Worm (Caenorhabditis elegans): ENCODE results near the gene C50B6.7.

DNA sequence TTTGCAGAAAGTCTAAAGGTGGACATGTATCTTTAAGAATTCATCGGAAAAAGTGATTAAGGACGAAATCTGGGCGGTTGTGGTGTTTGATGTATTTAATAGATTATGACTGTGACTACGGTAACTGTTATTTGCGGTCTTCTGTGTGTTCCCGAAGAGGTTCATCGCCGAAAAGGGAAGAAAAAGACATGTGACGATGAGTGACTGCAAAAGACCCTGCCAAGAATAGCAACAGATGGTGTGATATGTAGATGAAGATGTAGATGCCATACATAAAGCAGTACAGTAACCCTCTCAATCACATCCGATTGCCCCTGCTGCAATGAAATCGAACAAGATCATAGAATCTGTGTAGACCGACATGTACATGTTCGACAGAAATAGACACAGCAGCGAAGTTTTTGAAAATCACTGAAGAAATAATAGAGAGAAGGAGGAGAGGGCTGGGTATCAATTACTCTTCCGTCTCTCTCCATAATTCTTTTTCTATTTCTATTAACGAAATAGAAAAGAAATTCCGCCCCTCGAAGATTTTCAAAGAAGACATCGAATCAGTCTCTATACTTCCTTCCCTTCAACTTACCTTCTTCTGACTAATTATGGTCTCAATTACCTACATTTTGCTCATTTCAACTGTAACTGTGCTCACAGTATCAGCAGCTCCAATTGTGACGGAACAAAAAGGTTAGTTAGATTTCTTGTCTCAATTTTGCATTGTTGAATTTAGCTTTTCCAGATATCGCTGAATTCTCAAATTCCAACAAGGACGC lies 34.2 kb upstream of the C50B6.7 start, which contains the start of gene F32H5.3:
- TF ChIP-seq unc-62 (GFP tag; optimal IDR thresholded peaks at IDR 0.05) (no peak), nhr-28 (tag; optimal IDR thresholded peaks at IDR 0.05) (no peak), lsy-2 (tag; optimal IDR thresholded peaks at IDR 0.05) (no peak), elt-1 (tag; optimal IDR thresholded peaks at IDR 0.05; ENCODE audit: borderline replicate concordance, insufficient read depth) (no peak), pha-4 (tag; optimal IDR thresholded peaks at IDR 0.05) (no peak), bed-3 (GFP tag; optimal IDR thresholded peaks at IDR 0.05) (no peak), ceh-43 (GFP tag; optimal IDR thresholded peaks at IDR 0.05) (no peak), unc-39 (tag; optimal IDR thresholded peaks at IDR 0.05) (no peak), nhr-2 (tag; optimal IDR thresholded peaks at IDR 0.05) (no peak)

Measured in whole organism, mixed stage, embryonic.